Fruit fly (Drosophila melanogaster) whole organism, embryonic: Measurements from ENCODE around the gene CG5921.

Experiments
- Atf3 ChIP-seq: fragments of 200-800 bp; sonication (Bioruptor generic); optimal IDR thresholded peaks from 3 replicates; lab custom pipeline; 2016; ENCODE audit warnings: missing biosample characterization, missing genetic modification characterization
- Bgb ChIP-seq: fragments of 200-800 bp; sonication (Bioruptor generic); IDR thresholded peaks from 2 replicates; pipeline ENCODE4 v1.3.6; 2022; ENCODE audit warnings: missing biosample characterization, missing genetic modification characterization; ENCODE audit not compliant: partially characterized antibody
- C15 ChIP-seq: fragments of 200-800 bp; sonication (Bioruptor generic); IDR thresholded peaks from 3 replicates; pipeline ENCODE4 v1.3.6; 2022; ENCODE audit warnings: missing biosample characterization, missing genetic modification characterization
- CG10209 ChIP-seq: fragments of 200-800 bp; sonication (Bioruptor generic); optimal IDR thresholded peaks from 3 replicates; lab custom pipeline; 2017; ENCODE audit warnings: missing biosample characterization, mild to moderate bottlenecking, missing genetic modification characterization, missing genetic modification reagents
- CG10654 ChIP-seq: fragments of 200-800 bp; sonication (Bioruptor generic); optimal IDR thresholded peaks from 2 replicates; lab custom pipeline; 2016; ENCODE audit warnings: missing biosample characterization, missing genetic modification characterization
- CG12104 ChIP-seq: fragments of 200-800 bp; sonication (Bioruptor generic); optimal IDR thresholded peaks from 3 replicates; lab custom pipeline; 2016; ENCODE audit warnings: missing biosample characterization, missing genetic modification characterization
- CG12236 ChIP-seq: fragments of 200-800 bp; sonication (Bioruptor generic); optimal IDR thresholded peaks from 2 replicates; lab custom pipeline; 2016; ENCODE audit warnings: missing biosample characterization, missing genetic modification characterization
- CG12659 ChIP-seq: fragments of 200-800 bp; sonication (Bioruptor generic); optimal IDR thresholded peaks from 3 replicates; lab custom pipeline; 2017; ENCODE audit warnings: mild to moderate bottlenecking, missing biosample characterization, missing genetic modification reagents, missing genetic modification characterization
- CG13624 ChIP-seq: fragments of 200-800 bp; sonication (Bioruptor generic); optimal IDR thresholded peaks from 2 replicates; lab custom pipeline; 2016; ENCODE audit warnings: missing biosample characterization, missing genetic modification characterization
- CG15479 ChIP-seq: fragments of 200-800 bp; sonication (Bioruptor generic); optimal IDR thresholded peaks from 3 replicates; lab custom pipeline; 2019; ENCODE audit warnings: missing biosample characterization, mild to moderate bottlenecking, missing genetic modification characterization, moderate library complexity
- CG15601 ChIP-seq: fragments of 200-800 bp; sonication (Bioruptor generic); optimal IDR thresholded peaks from 3 replicates; lab custom pipeline; 2019; ENCODE audit warnings: missing biosample characterization, mild to moderate bottlenecking, missing genetic modification characterization, moderate library complexity
- CG16863 ChIP-seq: fragments of 200-800 bp; sonication (Bioruptor generic); optimal IDR thresholded peaks from 3 replicates; lab custom pipeline; 2016; ENCODE audit warnings: missing biosample characterization, missing genetic modification characterization
- CG18764 ChIP-seq: fragments of 200-800 bp; sonication (Bioruptor generic); optimal IDR thresholded peaks from 3 replicates; lab custom pipeline; 2016; ENCODE audit warnings: missing biosample characterization, missing genetic modification characterization
- CG2120 ChIP-seq: fragments of 200-800 bp; sonication (Bioruptor generic); optimal IDR thresholded peaks from 3 replicates; lab custom pipeline; 2016; ENCODE audit warnings: missing biosample characterization, missing genetic modification characterization
- CG2712 ChIP-seq: fragments of 200-800 bp; optimal IDR thresholded peaks from 3 replicates; lab custom pipeline; 2019; ENCODE audit warnings: missing biosample characterization, mild to moderate bottlenecking, missing genetic modification characterization, moderate library complexity
- CG33557 ChIP-seq: fragments of 200-800 bp; sonication (Bioruptor generic); optimal IDR thresholded peaks from 2 replicates; lab custom pipeline; 2019; ENCODE audit warnings: missing biosample characterization, mild to moderate bottlenecking, missing genetic modification characterization, moderate library complexity
- CG5953 ChIP-seq: fragments of 200-800 bp; sonication (Bioruptor generic); IDR thresholded peaks from 2 replicates; pipeline ENCODE4 v1.3.6; 2022; ENCODE audit warnings: missing biosample characterization, missing genetic modification characterization
- CG6765 ChIP-seq: fragments of 200-800 bp; sonication (Bioruptor generic); optimal IDR thresholded peaks from 3 replicates; lab custom pipeline; 2017; ENCODE audit warnings: missing biosample characterization, mild to moderate bottlenecking, missing genetic modification characterization
- CG7928 ChIP-seq: fragments of 200-800 bp; sonication (Bioruptor generic); optimal IDR thresholded peaks from 2 replicates; lab custom pipeline; 2017; ENCODE audit warnings: missing biosample characterization, mild to moderate bottlenecking, missing genetic modification characterization
- CG8478 ChIP-seq: fragments of >200 bp; optimal IDR thresholded peaks from 2 replicates; lab custom pipeline; 2018
- CG8765 ChIP-seq: fragments of 200-800 bp; sonication (Bioruptor generic); IDR thresholded peaks from 2 replicates; pipeline ENCODE4 v1.3.6; 2022; ENCODE audit warnings: missing biosample characterization, missing genetic modification characterization
- CG9876 ChIP-seq: fragments of 200-800 bp; sonication (Bioruptor generic); optimal IDR thresholded peaks from 2 replicates; lab custom pipeline; 2016; ENCODE audit warnings: missing biosample characterization, missing genetic modification characterization
- HLH3B ChIP-seq: fragments of 200-800 bp; sonication (Bioruptor generic); IDR thresholded peaks from 2 replicates; pipeline ENCODE4 v1.3.6; 2022; ENCODE audit warnings: missing biosample characterization, missing genetic modification characterization
- Hand ChIP-seq: fragments of 200-800 bp; sonication (Bioruptor generic); optimal IDR thresholded peaks from 2 replicates; lab custom pipeline; 2017; ENCODE audit warnings: mild to moderate bottlenecking, missing biosample characterization, missing genetic modification reagents, missing genetic modification characterization
- HmgZ ChIP-seq: fragments of 200-800 bp; sonication (Bioruptor generic); optimal IDR thresholded peaks from 2 replicates; lab custom pipeline; 2018; ENCODE audit warnings: missing biosample characterization, mild to moderate bottlenecking, missing genetic modification characterization
- Hsf ChIP-seq: fragments of 200-800 bp; sonication (Bioruptor generic); optimal IDR thresholded peaks from 3 replicates; lab custom pipeline; 2016; ENCODE audit warnings: missing biosample characterization, missing genetic modification characterization
- MESR4 ChIP-seq: fragments of 200-800 bp; sonication (Bioruptor generic); optimal IDR thresholded peaks from 2 replicates; lab custom pipeline; 2018; ENCODE audit warnings: missing biosample characterization, mild to moderate bottlenecking, missing genetic modification characterization, moderate library complexity
- Myb ChIP-seq: fragments of 200-800 bp; sonication (Bioruptor generic); optimal IDR thresholded peaks from 2 replicates; lab custom pipeline; 2016; ENCODE audit warnings: missing biosample characterization, missing genetic modification characterization
- NfI ChIP-seq: fragments of 200-800 bp; sonication (Bioruptor generic); optimal IDR thresholded peaks from 3 replicates; lab custom pipeline; 2018; ENCODE audit warnings: missing biosample characterization, mild to moderate bottlenecking, missing genetic modification characterization, moderate library complexity
- Oaz ChIP-seq: fragments of 200-800 bp; sonication (Bioruptor generic); IDR thresholded peaks from 2 replicates; pipeline ENCODE4 v1.3.6; 2022; ENCODE audit warnings: missing biosample characterization, missing genetic modification characterization
- TFAM ChIP-seq: fragments of 200-800 bp; sonication (Bioruptor generic); optimal IDR thresholded peaks from 2 replicates; lab custom pipeline; 2017; ENCODE audit warnings: missing biosample characterization, missing genetic modification characterization, inconsistent platforms
- Vsx1 ChIP-seq: fragments of 200-800 bp; sonication (Bioruptor generic); optimal IDR thresholded peaks from 2 replicates; lab custom pipeline; 2017; ENCODE audit warnings: missing biosample characterization, mild to moderate bottlenecking, missing genetic modification characterization, missing genetic modification reagents
- YL-1 ChIP-seq: fragments of 200-800 bp; sonication (Bioruptor generic); optimal IDR thresholded peaks from 3 replicates; lab custom pipeline; 2017; ENCODE audit warnings: missing biosample characterization, mild to moderate bottlenecking, missing genetic modification characterization
- ac ChIP-seq: fragments of 200-800 bp; sonication (Bioruptor generic); optimal IDR thresholded peaks from 3 replicates; lab custom pipeline; 2017; ENCODE audit warnings: missing biosample characterization, mild to moderate bottlenecking, missing genetic modification characterization
- ase ChIP-seq: fragments of 200-800 bp; sonication (Bioruptor generic); IDR thresholded peaks from 3 replicates; pipeline ENCODE4 v1.3.6; 2022; ENCODE audit warnings: missing biosample characterization, missing genetic modification characterization
- bsh ChIP-seq, 2 experiments: fragments of 200-800 bp; sonication (Bioruptor generic); optimal IDR thresholded peaks; 2 replicates each; lab custom pipeline; 2017 to 2018; ENCODE audit warnings: mild to moderate bottlenecking in 2 of 2, missing biosample characterization in 2 of 2, missing genetic modification characterization in 2 of 2, moderate library complexity in 1 of 2
- cas ChIP-seq: fragments of 200-800 bp; sonication (Bioruptor generic); IDR thresholded peaks from 2 replicates; pipeline ENCODE4 v1.3.6; 2022; ENCODE audit warnings: missing biosample characterization, missing genetic modification characterization
- dimm ChIP-seq: fragments of 200-800 bp; sonication (Bioruptor generic); IDR thresholded peaks from 2 replicates; pipeline ENCODE4 v1.3.6; 2022; ENCODE audit warnings: missing biosample characterization, missing genetic modification characterization
- dysf ChIP-seq: fragments of 200-800 bp; sonication (Bioruptor generic); IDR thresholded peaks from 3 replicates; pipeline ENCODE4 v1.3.6; 2022; ENCODE audit warnings: missing biosample characterization, missing genetic modification characterization
- fd96Cb ChIP-seq: fragments of 200-800 bp; sonication (Bioruptor generic); optimal IDR thresholded peaks from 2 replicates; lab custom pipeline; 2018; ENCODE audit warnings: missing biosample characterization, mild to moderate bottlenecking, missing genetic modification characterization, moderate library complexity
- lilli ChIP-seq: fragments of 200-800 bp; sonication (Bioruptor generic); optimal IDR thresholded peaks from 3 replicates; lab custom pipeline; 2016; ENCODE audit warnings: missing biosample characterization, missing genetic modification characterization
- nmo ChIP-seq: fragments of 200-800 bp; sonication (Bioruptor generic); optimal IDR thresholded peaks from 2 replicates; lab custom pipeline; 2018; ENCODE audit warnings: missing biosample characterization, mild to moderate bottlenecking, missing genetic modification characterization, moderate library complexity
- nom ChIP-seq: fragments of 200-800 bp; sonication (Bioruptor generic); optimal IDR thresholded peaks from 2 replicates; lab custom pipeline; 2017; ENCODE audit warnings: missing biosample characterization, missing genetic modification characterization, mild to moderate bottlenecking, moderate library complexity, missing genetic modification reagents
- peb ChIP-seq: fragments of 200-800 bp; sonication (Bioruptor generic); IDR thresholded peaks from 2 replicates; pipeline ENCODE4 v1.3.6; 2022; ENCODE audit warnings: missing biosample characterization, missing genetic modification characterization
- pfk ChIP-seq: fragments of 200-800 bp; sonication (Bioruptor generic); optimal IDR thresholded peaks from 2 replicates; lab custom pipeline; 2018; ENCODE audit warnings: missing biosample characterization, mild to moderate bottlenecking, missing genetic modification characterization, moderate library complexity
- prd ChIP-seq, 3 experiments: fragments of >200 bp in 2 of 3; fragments of 200-800 bp in 1 of 3; sonication (Bioruptor generic) in 1 of 3; optimal IDR thresholded peaks in 2 of 3; IDR thresholded peaks in 1 of 3; 2 replicates in 2 of 3; 3 replicates in 1 of 3; pipeline versions ENCODE4 v1.3.6 to Lab custom; 2017 to 2022; ENCODE audit warnings: missing biosample characterization in 1 of 3, missing genetic modification characterization in 1 of 3
- ranshi ChIP-seq: fragments of 200-800 bp; sonication (Bioruptor generic); IDR thresholded peaks from 2 replicates; pipeline ENCODE4 v1.3.6; 2022; ENCODE audit warnings: missing biosample characterization, missing genetic modification characterization
- sisA ChIP-seq: fragments of 200-800 bp; sonication (Bioruptor generic); IDR thresholded peaks from 2 replicates; pipeline ENCODE4 v1.3.6; 2022; ENCODE audit warnings: missing biosample characterization, missing genetic modification characterization
- sna ChIP-seq: fragments of 200-800 bp; sonication (Bioruptor generic); IDR thresholded peaks from 2 replicates; pipeline ENCODE4 v1.3.6; 2022; ENCODE audit warnings: missing biosample characterization, missing genetic modification characterization; ENCODE audit not compliant: partially characterized antibody
- tgo ChIP-seq: fragments of 200-800 bp; sonication (Bioruptor generic); IDR thresholded peaks from 3 replicates; pipeline ENCODE4 v1.3.6; 2022; ENCODE audit warnings: missing biosample characterization, missing genetic modification characterization
- yki ChIP-seq: fragments of >200 bp; optimal IDR thresholded peaks from 3 replicates; lab custom pipeline; 2018

The CG5921 gene

DNA sequence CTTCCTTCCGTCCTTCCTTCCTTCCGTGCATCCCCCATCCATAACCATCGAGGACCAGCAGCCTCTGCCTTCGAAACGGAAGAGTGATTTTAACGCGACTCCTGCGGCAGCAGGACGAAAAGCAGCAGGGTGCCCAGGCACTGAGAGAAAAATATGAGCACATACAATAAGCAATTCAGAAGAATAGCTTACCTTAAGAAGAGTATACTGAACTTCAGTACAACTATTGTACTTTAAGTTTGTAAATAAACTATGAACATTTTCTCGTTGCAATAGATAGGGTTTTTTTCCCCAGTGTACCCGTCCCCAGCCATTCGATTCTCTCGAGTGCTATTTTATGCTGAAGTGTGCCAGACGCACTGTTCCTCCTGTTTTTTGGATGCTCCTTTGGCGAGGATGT is 18.9 kb upstream of the CG5921 start (continued):
- TF ChIP-seq HmgZ (tag; lab: Kevin White, UChicago) (peak; percentile 68), CG6765 (GFP tag; lab: Kevin White, UChicago) (peak; percentile 1), C15 (GFP tag; lab: Robert Waterston, UW) (no peak), CG10209 (GFP tag; lab: Kevin White, UChicago) (peak; percentile 74), ase (GFP tag; lab: Robert Waterston, UW) (peak; percentile 51; the same call in 1 of the 3 replicates), nmo (peak; percentile 80), Atf3 (GFP tag; lab: Kevin White, UChicago) (peak; percentile 64), CG8478 (lab: Kevin White, UChicago) (no peak), CG7928 (GFP tag; lab: Kevin White, UChicago) (no peak), peb (peak; percentile 64; the same call in 1 of the 2 replicates), HLH3B (GFP tag; lab: Robert Waterston, UW) (peak; percentile 85), MESR4 (GFP tag; lab: Kevin White, UChicago) (no peak), lilli (GFP tag; lab: Kevin White, UChicago) (peak; percentile 74), fd96Cb (tag; lab: Kevin White, UChicago) (peak; percentile 75), CG2120 (GFP tag; lab: Kevin White, UChicago) (peak; percentile 77), dimm (GFP tag; lab: Robert Waterston, UW) (peak; percentile 50; the same call in 1 of the 2 replicates), NfI (GFP tag; lab: Kevin White, UChicago) (peak; percentile 60), CG33557 (GFP tag; lab: Kevin White, UChicago) (peak; percentile 77), CG2712 (tag; lab: Kevin White, UChicago) (peak; percentile 82), CG5953 (GFP tag; lab: Robert Waterston, UW) (peak; percentile 57), ac (peak; percentile 63), Vsx1 (peak; percentile 47), pfk (GFP tag; lab: Kevin White, UChicago) (no peak), tgo (GFP tag; lab: Robert Waterston, UW) (peak; percentile 72), CG12659 (GFP tag; lab: Kevin White, UChicago) (peak; percentile 69), Oaz (GFP tag; lab: Robert Waterston, UW) (peak; percentile 71), dysf (GFP tag; lab: Robert Waterston, UW) (peak; percentile 82), CG18764 (GFP tag; lab: Kevin White, UChicago) (peak; percentile 52), CG8765 (peak; percentile 65; the same call in 1 of the 2 replicates), Myb (GFP tag; lab: Kevin White, UChicago) (peak; percentile 63), CG13624 (peak; percentile 65), CG16863 (GFP tag; lab: Kevin White, UChicago) (peak; percentile 88), prd (optimal IDR thresholded peaks at IDR 0.05; lab: Kevin White, UChicago) (no peak), prd (GFP tag; IDR thresholded peaks at IDR 0.05; lab: Robert Waterston, UW) (peak; percentile 89), CG9876 (GFP tag; lab: Kevin White, UChicago) (peak; percentile 59), sisA (peak; percentile 82), CG15601 (tag; lab: Kevin White, UChicago) (peak; percentile 79), YL-1 (no peak), yki (lab: Kevin White, UChicago) (no peak), Hsf (GFP tag; lab: Kevin White, UChicago) (peak; percentile 71), Hand (GFP tag; lab: Kevin White, UChicago) (peak; percentile 77), sna (GFP tag; lab: Robert Waterston, UW) (no peak), bsh (GFP tag; optimal IDR thresholded peaks at IDR 0.05; lab: Kevin White, UChicago) (peak in 1 of 2 experiments; percentile 85), ranshi (peak; percentile 76), CG12104 (GFP tag; lab: Kevin White, UChicago) (peak; percentile 65), Bgb (no peak), CG10654 (GFP tag; lab: Kevin White, UChicago) (peak; percentile 55), CG12236 (peak; percentile 28), cas (GFP tag; lab: Robert Waterston, UW) (no peak), nom (GFP tag; lab: Kevin White, UChicago) (no peak), TFAM (GFP tag; lab: Kevin White, UChicago) (peak; percentile 29), CG15479 (no peak)
